Fruit fly (Drosophila melanogaster) whole organism, embryonic: ENCODE data around the gene Gr93a.

Source experiments
- Ada2b ChIP-seq: fragments of 200-800 bp; sonication (Bioruptor generic); IDR thresholded peaks from 2 replicates; pipeline ENCODE4 v1.3.6; 2022; ENCODE audit warnings: missing biosample characterization, missing genetic modification characterization
- Bdp1 ChIP-seq: fragments of 200-800 bp; sonication (Bioruptor generic); optimal IDR thresholded peaks from 3 replicates; lab custom pipeline; 2016; ENCODE audit warnings: missing biosample characterization, missing genetic modification characterization
- Bgb ChIP-seq: fragments of 200-800 bp; sonication (Bioruptor generic); IDR thresholded peaks from 2 replicates; pipeline ENCODE4 v1.3.6; 2022; ENCODE audit warnings: missing biosample characterization, missing genetic modification characterization; ENCODE audit not compliant: partially characterized antibody
- CG14050 ChIP-seq: fragments of 200-800 bp; sonication (Bioruptor generic); IDR thresholded peaks from 3 replicates; pipeline ENCODE4 v1.3.6; 2022; ENCODE audit warnings: missing biosample characterization, missing genetic modification characterization
- CG17361 ChIP-seq: fragments of 200-800 bp; sonication (Bioruptor generic); IDR thresholded peaks from 3 replicates; pipeline ENCODE4 v1.3.6; 2022; ENCODE audit warnings: missing biosample characterization, missing genetic modification characterization
- CG17802 ChIP-seq: fragments of 200-800 bp; sonication (Bioruptor generic); optimal IDR thresholded peaks from 2 replicates; lab custom pipeline; 2018; ENCODE audit warnings: missing biosample characterization, mild to moderate bottlenecking, missing genetic modification characterization, moderate library complexity
- CG1792 ChIP-seq: fragments of 200-800 bp; sonication (Bioruptor generic); optimal IDR thresholded peaks from 2 replicates; lab custom pipeline; 2016; ENCODE audit warnings: missing biosample characterization, missing genetic modification characterization
- CG18764 ChIP-seq: fragments of 200-800 bp; sonication (Bioruptor generic); optimal IDR thresholded peaks from 3 replicates; lab custom pipeline; 2016; ENCODE audit warnings: missing biosample characterization, missing genetic modification characterization
- CG2678 ChIP-seq: fragments of 200-800 bp; sonication (Bioruptor generic); optimal IDR thresholded peaks from 3 replicates; lab custom pipeline; 2019; ENCODE audit warnings: missing biosample characterization, mild to moderate bottlenecking, missing genetic modification characterization, moderate library complexity
- CG33213 ChIP-seq: fragments of 200-800 bp; sonication (Bioruptor generic); optimal IDR thresholded peaks from 3 replicates; lab custom pipeline; 2016; ENCODE audit warnings: missing biosample characterization, missing genetic modification characterization
- CG4730 ChIP-seq: fragments of 200-800 bp; sonication (Bioruptor generic); IDR thresholded peaks from 2 replicates; pipeline ENCODE4 v1.3.6; 2022; ENCODE audit warnings: missing biosample characterization, missing genetic modification characterization
- CG4820 ChIP-seq: fragments of 200-800 bp; sonication (Bioruptor generic); optimal IDR thresholded peaks from 3 replicates; lab custom pipeline; 2016; ENCODE audit warnings: missing biosample characterization, missing genetic modification characterization
- CG6654 ChIP-seq: fragments of 200-800 bp; sonication (Bioruptor generic); optimal IDR thresholded peaks from 2 replicates; lab custom pipeline; 2017; ENCODE audit warnings: missing biosample characterization, mild to moderate bottlenecking, missing genetic modification characterization
- CG6765 ChIP-seq: fragments of 200-800 bp; sonication (Bioruptor generic); optimal IDR thresholded peaks from 3 replicates; lab custom pipeline; 2017; ENCODE audit warnings: missing biosample characterization, mild to moderate bottlenecking, missing genetic modification characterization
- CG6813 ChIP-seq: fragments of 200-800 bp; sonication (Bioruptor generic); optimal IDR thresholded peaks from 2 replicates; lab custom pipeline; 2017; ENCODE audit warnings: missing biosample characterization, missing genetic modification characterization, mild to moderate bottlenecking, moderate library complexity, missing genetic modification reagents
- CG9817 ChIP-seq: fragments of 200-800 bp; sonication (Bioruptor generic); optimal IDR thresholded peaks from 2 replicates; lab custom pipeline; 2018; ENCODE audit warnings: missing biosample characterization, mild to moderate bottlenecking, missing genetic modification characterization, moderate library complexity
- Camta ChIP-seq: fragments of 200-800 bp; sonication (Bioruptor generic); optimal IDR thresholded peaks from 2 replicates; lab custom pipeline; 2016; ENCODE audit warnings: missing biosample characterization, missing genetic modification characterization
- Dip3 ChIP-seq: fragments of 200-800 bp; sonication (Bioruptor generic); optimal IDR thresholded peaks from 3 replicates; lab custom pipeline; 2016; ENCODE audit warnings: missing biosample characterization, missing genetic modification characterization
- Dll ChIP-seq: fragments of 200-800 bp; sonication (Bioruptor generic); IDR thresholded peaks from 4 replicates; pipeline ENCODE4 v1.3.6; 2022; ENCODE audit warnings: missing biosample characterization, missing genetic modification characterization; ENCODE audit not compliant: partially characterized antibody
- Drgx ChIP-seq: fragments of 200-800 bp; sonication (Bioruptor generic); IDR thresholded peaks from 2 replicates; pipeline ENCODE4 v1.3.6; 2022; ENCODE audit warnings: missing biosample characterization, missing genetic modification characterization
- Hey ChIP-seq: fragments of 200-800 bp; sonication (Bioruptor generic); optimal IDR thresholded peaks from 3 replicates; lab custom pipeline; 2018; ENCODE audit warnings: missing biosample characterization, mild to moderate bottlenecking, missing genetic modification characterization
- Jarid2 ChIP-seq: fragments of 200-800 bp; sonication (Bioruptor generic); optimal IDR thresholded peaks from 3 replicates; lab custom pipeline; 2017; ENCODE audit warnings: mild to moderate bottlenecking, missing biosample characterization, missing genetic modification reagents, missing genetic modification characterization
- Lhr ChIP-seq: fragments of 200-800 bp; sonication (Bioruptor generic); optimal IDR thresholded peaks from 3 replicates; lab custom pipeline; 2017; ENCODE audit warnings: mild to moderate bottlenecking, missing biosample characterization, missing genetic modification reagents, missing genetic modification characterization
- Med ChIP-seq: fragments of 200-800 bp; sonication (Bioruptor generic); peaks from one replicate; lab custom pipeline; 2016; ENCODE audit warnings: missing biosample characterization, missing genetic modification characterization, mild to moderate bottlenecking, inconsistent platforms, moderate library complexity
- Mes4 ChIP-seq: fragments of 200-800 bp; sonication (Bioruptor generic); optimal IDR thresholded peaks from 2 replicates; lab custom pipeline; 2016; ENCODE audit warnings: missing biosample characterization, missing genetic modification characterization
- Nf-YA ChIP-seq: fragments of 200-800 bp; sonication (Bioruptor generic); IDR thresholded peaks from 2 replicates; pipeline ENCODE4 v1.3.6; 2022; ENCODE audit warnings: missing biosample characterization, missing genetic modification characterization
- NfI ChIP-seq: fragments of 200-800 bp; sonication (Bioruptor generic); optimal IDR thresholded peaks from 3 replicates; lab custom pipeline; 2018; ENCODE audit warnings: missing biosample characterization, mild to moderate bottlenecking, missing genetic modification characterization, moderate library complexity
- Oaz ChIP-seq: fragments of 200-800 bp; sonication (Bioruptor generic); IDR thresholded peaks from 2 replicates; pipeline ENCODE4 v1.3.6; 2022; ENCODE audit warnings: missing biosample characterization, missing genetic modification characterization
- Rfx ChIP-seq: fragments of 200-800 bp; sonication (Bioruptor generic); IDR thresholded peaks from 2 replicates; pipeline ENCODE4 v1.3.6; 2022; ENCODE audit warnings: missing biosample characterization, missing genetic modification characterization
- Rx ChIP-seq: fragments of 200-800 bp; sonication (Bioruptor generic); IDR thresholded peaks from 2 replicates; pipeline ENCODE4 v1.3.6; 2022; ENCODE audit warnings: missing biosample characterization, missing genetic modification characterization
- Scr ChIP-seq: fragments of 200-800 bp; sonication (Bioruptor generic); IDR thresholded peaks from 2 replicates; pipeline ENCODE4 v1.3.6; 2022; ENCODE audit warnings: missing biosample characterization, missing genetic modification characterization; ENCODE audit not compliant: partially characterized antibody
- Sox100B ChIP-seq: fragments of 200-800 bp; sonication (Bioruptor generic); optimal IDR thresholded peaks from 3 replicates; lab custom pipeline; 2018; ENCODE audit warnings: missing biosample characterization, mild to moderate bottlenecking, missing genetic modification characterization
- YL-1 ChIP-seq: fragments of 200-800 bp; sonication (Bioruptor generic); optimal IDR thresholded peaks from 3 replicates; lab custom pipeline; 2017; ENCODE audit warnings: missing biosample characterization, mild to moderate bottlenecking, missing genetic modification characterization
- ase ChIP-seq: fragments of 200-800 bp; sonication (Bioruptor generic); IDR thresholded peaks from 3 replicates; pipeline ENCODE4 v1.3.6; 2022; ENCODE audit warnings: missing biosample characterization, missing genetic modification characterization
- bsh ChIP-seq, 2 experiments: fragments of 200-800 bp; sonication (Bioruptor generic); optimal IDR thresholded peaks; 2 replicates each; lab custom pipeline; 2017 to 2018; ENCODE audit warnings: mild to moderate bottlenecking in 2 of 2, missing biosample characterization in 2 of 2, missing genetic modification characterization in 2 of 2, moderate library complexity in 1 of 2
- cato ChIP-seq: fragments of 200-800 bp; sonication (Bioruptor generic); optimal IDR thresholded peaks from 2 replicates; lab custom pipeline; 2016; ENCODE audit warnings: missing biosample characterization, missing genetic modification characterization, borderline replicate concordance
- chinmo ChIP-seq: fragments of 200-800 bp; sonication (Bioruptor generic); IDR thresholded peaks from 4 replicates; pipeline ENCODE4 v1.3.6; 2022; ENCODE audit warnings: missing biosample characterization, missing genetic modification characterization; ENCODE audit not compliant: partially characterized antibody
- croc ChIP-seq: fragments of 200-800 bp; sonication (Bioruptor generic); conservative IDR thresholded peaks from 3 replicates; pipeline ENCODE4 v1.3.6; 2022; ENCODE audit warnings: missing biosample characterization, missing genetic modification characterization
- h ChIP-seq: fragments of >200 bp; optimal IDR thresholded peaks from 2 replicates; lab custom pipeline; 2017
- ken ChIP-seq: fragments of 200-800 bp; sonication (Bioruptor generic); IDR thresholded peaks from 3 replicates; pipeline ENCODE4 v1.3.6; 2022; ENCODE audit warnings: missing biosample characterization, missing genetic modification characterization
- lilli ChIP-seq: fragments of 200-800 bp; sonication (Bioruptor generic); optimal IDR thresholded peaks from 3 replicates; lab custom pipeline; 2016; ENCODE audit warnings: missing biosample characterization, missing genetic modification characterization
- nau ChIP-seq: fragments of 200-800 bp; sonication (Bioruptor generic); optimal IDR thresholded peaks from 3 replicates; lab custom pipeline; 2017; ENCODE audit warnings: missing biosample characterization, mild to moderate bottlenecking, missing genetic modification characterization, missing genetic modification reagents
- org-1 ChIP-seq: fragments of 200-800 bp; sonication (Bioruptor generic); optimal IDR thresholded peaks from 2 replicates; lab custom pipeline; 2017; ENCODE audit warnings: missing biosample characterization, missing genetic modification characterization
- sc ChIP-seq, 3 experiments: fragments of >200 bp in 2 of 3; fragments of 200-800 bp in 1 of 3; sonication (Bioruptor generic) in 1 of 3; optimal IDR thresholded peaks; 2 replicates in 2 of 3; 3 replicates in 1 of 3; lab custom pipeline; 2017; ENCODE audit warnings: mild to moderate bottlenecking in 1 of 3, missing biosample characterization in 1 of 3, missing genetic modification characterization in 1 of 3, missing genetic modification reagents in 1 of 3
- sens ChIP-seq: fragments of 200-800 bp; sonication (Bioruptor generic); peaks from one replicate; lab custom pipeline; 2016; ENCODE audit warnings: missing biosample characterization, missing genetic modification characterization
- sens-2 ChIP-seq: fragments of 200-800 bp; sonication (Bioruptor generic); IDR thresholded peaks from 2 replicates; pipeline ENCODE4 v1.3.6; 2022; ENCODE audit warnings: missing biosample characterization, missing genetic modification characterization
- toy ChIP-seq: fragments of 200-800 bp; sonication (Bioruptor generic); IDR thresholded peaks from 2 replicates; pipeline ENCODE4 v1.3.6; 2022; ENCODE audit warnings: missing biosample characterization, missing genetic modification characterization
- trh ChIP-seq: fragments of 200-800 bp; sonication (Bioruptor generic); optimal IDR thresholded peaks from 2 replicates; lab custom pipeline; 2016; ENCODE audit warnings: missing biosample characterization, missing genetic modification characterization
- zen2 ChIP-seq: fragments of 200-800 bp; sonication (Bioruptor generic); IDR thresholded peaks from 3 replicates; pipeline ENCODE4 v1.3.6; 2022; ENCODE audit warnings: missing biosample characterization, missing genetic modification characterization; ENCODE audit not compliant: partially characterized antibody

The Gr93a gene

dm6 chr3R:21862137-21862850, 30.0 kb downstream of the Gr93a start (continued):
- TF ChIP-seq Bgb (no peak), trh (GFP tag; lab: Kevin White, UChicago) (peak; percentile 25), Sox100B (GFP tag; lab: Kevin White, UChicago) (peak; percentile 73), Lhr (GFP tag; lab: Kevin White, UChicago) (peak; percentile 73), CG4820 (peak; percentile 75), CG4730 (GFP tag; lab: Robert Waterston, UW) (peak; percentile 50; the same call in 1 of the 2 replicates), NfI (GFP tag; lab: Kevin White, UChicago) (peak; percentile 52), nau (GFP tag; lab: Kevin White, UChicago) (peak; percentile 56), CG9817 (tag; lab: Kevin White, UChicago) (peak; percentile 55), CG17361 (GFP tag; lab: Robert Waterston, UW) (peak; percentile 90), Scr (GFP tag; lab: Robert Waterston, UW) (no peak), CG1792 (GFP tag; lab: Kevin White, UChicago) (no peak), Drgx (GFP tag; lab: Robert Waterston, UW) (peak; percentile 92), Med (GFP tag; lab: Kevin White, UChicago) (peak; percentile 58), CG6813 (GFP tag; lab: Kevin White, UChicago) (peak; percentile 25), toy (no peak), Ada2b (GFP tag; lab: Robert Waterston, UW) (peak; percentile 22; the same call in 1 of the 2 replicates), sc (optimal IDR thresholded peaks at IDR 0.05; lab: Kevin White, UChicago) (no peak), sc (GFP tag; optimal IDR thresholded peaks at IDR 0.05; lab: Kevin White, UChicago) (peak; percentile 80), sens (GFP tag; lab: Kevin White, UChicago) (peak; percentile 95), CG18764 (GFP tag; lab: Kevin White, UChicago) (peak; percentile 42), Rx (peak; percentile 65), cato (GFP tag; lab: Kevin White, UChicago) (peak; percentile 54), Jarid2 (GFP tag; lab: Kevin White, UChicago) (peak; percentile 11), Hey (tag; lab: Kevin White, UChicago) (no peak), org-1 (GFP tag; lab: Kevin White, UChicago) (peak; percentile 87), CG6765 (no peak), Dip3 (GFP tag; lab: Kevin White, UChicago) (no peak), CG6654 (GFP tag; lab: Kevin White, UChicago) (peak; percentile 8), Rfx (GFP tag; lab: Robert Waterston, UW) (no peak), Camta (GFP tag; lab: Kevin White, UChicago) (peak; percentile 59), ase (GFP tag; lab: Robert Waterston, UW) (peak; percentile 50; the same call in 1 of the 3 replicates), CG33213 (peak; percentile 38), zen2 (GFP tag; lab: Robert Waterston, UW) (no peak), sens-2 (GFP tag; lab: Robert Waterston, UW) (peak; percentile 80), CG17802 (peak; percentile 34), chinmo (GFP tag; lab: Robert Waterston, UW) (no peak), bsh (GFP tag; optimal IDR thresholded peaks at IDR 0.05; lab: Kevin White, UChicago) (peak in 1 of 2 experiments; percentile 95), Mes4 (GFP tag; lab: Kevin White, UChicago) (no peak), YL-1 (GFP tag; lab: Kevin White, UChicago) (peak; percentile 46), ken (peak; percentile 86), Oaz (GFP tag; lab: Robert Waterston, UW) (no peak), h (no peak), CG2678 (peak; percentile 75), Dll (GFP tag; lab: Robert Waterston, UW) (no peak), Bdp1 (GFP tag; lab: Kevin White, UChicago) (peak; percentile 9), croc (peak; percentile 79; the same call in 2 of the 3 replicates), CG14050 (peak; percentile 27; the same call in 1 of the 3 replicates), lilli (GFP tag; lab: Kevin White, UChicago) (peak; percentile 42), Nf-YA (GFP tag; lab: Robert Waterston, UW) (no peak)
